Worm (Caenorhabditis elegans) whole organism, L4 larva: ENCODE measurements around the gene ifb-2.

ENCODE experiments used
- Y105C5A.15 ChIP-seq: fragments of 200-800 bp; sonication (Bioruptor generic); IDR thresholded peaks from 2 replicates; pipeline ENCODE4 v1.3.6; 2022; ENCODE audit warnings: missing genetic modification characterization, missing compliant biosample characterization
- Y75B8A.6 ChIP-seq: fragments of 200-800 bp; sonication (Bioruptor generic); IDR thresholded peaks from 2 replicates; pipeline ENCODE4 v1.3.6; 2022; ENCODE audit warnings: missing genetic modification reagents, missing genetic modification characterization, missing compliant biosample characterization
- ceh-44 ChIP-seq: fragments of 200-800 bp; sonication (Bioruptor generic); IDR thresholded peaks from 2 replicates; pipeline ENCODE4 v1.3.6; 2022; ENCODE audit warnings: missing genetic modification reagents, missing genetic modification characterization, missing compliant biosample characterization
- egl-27 ChIP-seq: sonication (generic microtip); optimal IDR thresholded peaks from 3 replicates; lab custom pipeline; 2017; ENCODE audit warnings: missing biosample characterization, missing genetic modification reagents, missing genetic modification characterization
- fos-1 ChIP-seq: fragments of 150-350 bp; optimal IDR thresholded peaks from 2 replicates; lab custom pipeline; 2014; ENCODE audit warnings: missing biosample characterization, missing genetic modification characterization
- lim-7 ChIP-seq: fragments of 200-800 bp; sonication (Bioruptor generic); IDR thresholded peaks from 2 replicates; pipeline ENCODE4 v1.3.6; 2022; ENCODE audit warnings: missing genetic modification characterization, missing compliant biosample characterization
- lin-1 ChIP-seq: fragments of 200-800 bp; sonication (Bioruptor generic); IDR thresholded peaks from 2 replicates; pipeline ENCODE4 v1.3.6; 2022; ENCODE audit warnings: missing genetic modification reagents, missing genetic modification characterization, missing compliant biosample characterization
- lsy-2 ChIP-seq, 2 experiments: fragments of 150-350 bp in 1 of 2; sonication (generic microtip) in 1 of 2; optimal IDR thresholded peaks; 2 replicates each; lab custom pipeline; 2014 to 2017; ENCODE audit warnings: missing biosample characterization in 2 of 2, missing genetic modification characterization in 2 of 2
- madf-9 ChIP-seq: fragments of 200-800 bp; sonication (Bioruptor generic); conservative IDR thresholded peaks from 2 replicates; pipeline ENCODE4 v1.3.6; 2022; ENCODE audit warnings: missing genetic modification reagents, missing genetic modification characterization, missing compliant biosample characterization
- nhr-25 ChIP-seq: sonication (generic microtip); optimal IDR thresholded peaks from 2 replicates; lab custom pipeline; 2017; ENCODE audit warnings: missing genetic modification characterization, mild to moderate bottlenecking, missing compliant biosample characterization, antibody characterized with exemption, moderate library complexity, borderline replicate concordance; ENCODE audit not compliant: insufficient read depth
- pqm-1 ChIP-seq: sonication (generic microtip); optimal IDR thresholded peaks from 2 replicates; lab custom pipeline; 2017; ENCODE audit warnings: missing biosample characterization, missing genetic modification characterization
- unc-62 ChIP-seq, 3 experiments: fragments of 150-350 bp in 1 of 3; sonication (generic microtip); optimal IDR thresholded peaks in 2 of 3; peaks in 1 of 3; 1 replicate in 1 of 3; 2 replicates in 2 of 3; lab custom pipeline; 2014 to 2017; ENCODE audit warnings: missing biosample characterization in 3 of 3, missing genetic modification characterization in 3 of 3, missing genetic modification reagents in 3 of 3, missing genotype in 1 of 3
- ztf-11 ChIP-seq: fragments of 150-350 bp; optimal IDR thresholded peaks from 2 replicates; lab custom pipeline; 2014; ENCODE audit warnings: missing biosample characterization, missing genetic modification characterization

ce11 chrII:5701485-5701884, 48.5 kb upstream of the ifb-2 start:
- TF ChIP-seq Y75B8A.6 (GFP tag; lab: Robert Waterston, UW) (no peak), ceh-44 (peak; percentile 93), egl-27 (tag; lab: Kevin White, UChicago) (no peak), unc-62 (GFP tag; optimal IDR thresholded peaks at IDR 0.05 in 1 of 2; lab: Kevin White, UChicago) (peak in 1 of 2 experiments; percentile 59), unc-62 (tag; optimal IDR thresholded peaks at IDR 0.05; lab: Kevin White, UChicago) (no peak), lin-1 (GFP tag; lab: Robert Waterston, UW) (0 out of 2 replicates have a peak, but pooled peaks have one; percentile 16), lsy-2 (tag; optimal IDR thresholded peaks at IDR 0.05; lab: Kevin White, UChicago) (peak in 1 of 2 experiments; percentile 76), fos-1 (no peak), Y105C5A.15 (GFP tag; lab: Robert Waterston, UW) (no peak), pqm-1 (no peak), madf-9 (no peak), nhr-25 (tag; lab: Kevin White, UChicago) (peak; percentile 35), ztf-11 (no peak), lim-7 (no peak)
